Worm (Caenorhabditis elegans): Measurements from ENCODE around the gene BE0003N10.6.
A peak's percentile ranks its signal among the peaks of the same experiment; 100 is the strongest.

Gene BE0003N10.6

ce11 chrIII:1052291-1052690 is 7.6 kb downstream of the BE0003N10.6 start:
- TF ChIP-seq ham-2 (GFP tag; optimal IDR thresholded peaks at IDR 0.05), result peak; percentile 31
- no peak for TF ChIP-seq unc-120 (tag; optimal IDR thresholded peaks at IDR 0.05; ENCODE audit: poor library complexity, severe bottlenecking)
- TF ChIP-seq elt-1 (tag; optimal IDR thresholded peaks at IDR 0.05; ENCODE audit: borderline replicate concordance, insufficient read depth), result no peak

ce11 chrIII:1051877-1052276 is 8.0 kb downstream of the BE0003N10.6 start:
- TF ChIP-seq sem-2 (GFP tag; optimal IDR thresholded peaks at IDR 0.05) (peak; percentile 16), mls-2 (tag; optimal IDR thresholded peaks at IDR 0.05) (no peak)

ce11 chrIII:1043790-1044189 is 16.1 kb downstream of the BE0003N10.6 start:
- no peak for TF ChIP-seq elt-1 (tag; optimal IDR thresholded peaks at IDR 0.05; ENCODE audit: borderline replicate concordance, insufficient read depth)
- TF ChIP-seq elt-3 (tag; optimal IDR thresholded peaks at IDR 0.05), result no peak
- no peak for TF ChIP-seq ham-2 (GFP tag; optimal IDR thresholded peaks at IDR 0.05)
- no peak for TF ChIP-seq pha-4 (tag; optimal IDR thresholded peaks at IDR 0.05)
- no peak for TF ChIP-seq nhr-12 (tag; optimal IDR thresholded peaks at IDR 0.05)

ce11 chrIII:1040059-1040458 is 19.8 kb downstream of the BE0003N10.6 start:
- TF ChIP-seq nhr-76 (tag; optimal IDR thresholded peaks at IDR 0.05) (no peak), lsy-2 (tag; optimal IDR thresholded peaks at IDR 0.05) (no peak), elt-1 (tag; optimal IDR thresholded peaks at IDR 0.05; ENCODE audit: borderline replicate concordance, insufficient read depth) (no peak), unc-39 (tag; optimal IDR thresholded peaks at IDR 0.05) (no peak), nhr-12 (tag; optimal IDR thresholded peaks at IDR 0.05) (no peak), bed-3 (GFP tag; optimal IDR thresholded peaks at IDR 0.05) (no peak), drap-1 (GFP tag; optimal IDR thresholded peaks at IDR 0.05) (no peak), pha-4 (tag; optimal IDR thresholded peaks at IDR 0.05) (no peak), ces-1 (GFP tag; optimal IDR thresholded peaks at IDR 0.05) (no peak), nhr-237 (tag; optimal IDR thresholded peaks at IDR 0.05) (no peak), hlh-1 (tag; optimal IDR thresholded peaks at IDR 0.05) (no peak), mab-5 (tag; optimal IDR thresholded peaks at IDR 0.05) (no peak)

ce11 chrIII:1037173-1037572 is 22.7 kb downstream of the BE0003N10.6 start, which contains the start of the genes chin-1 and BE0003N10.1:
chin-1 (minus strand) TSS chrIII:1037212.
BE0003N10.1 (plus strand) TSS chrIII:1037492.
- TF ChIP-seq mep-1 (tag; optimal IDR thresholded peaks at IDR 0.05), result peak; percentile 30
- TF ChIP-seq mab-5 (tag; optimal IDR thresholded peaks at IDR 0.05), result no peak
- peak; percentile 28 for TF ChIP-seq lsy-2 (tag; optimal IDR thresholded peaks at IDR 0.05)
- no peak for TF ChIP-seq nhr-28 (tag; optimal IDR thresholded peaks at IDR 0.05)
- TF ChIP-seq hlh-1 (tag; optimal IDR thresholded peaks at IDR 0.05), result no peak
- TF ChIP-seq pha-4 (tag; optimal IDR thresholded peaks at IDR 0.05), result no peak
- TF ChIP-seq cnd-1 (tag; optimal IDR thresholded peaks at IDR 0.05), result no peak
- TF ChIP-seq ceh-83 (GFP tag; optimal IDR thresholded peaks at IDR 0.05), result no peak
- no peak for TF ChIP-seq nhr-76 (tag; optimal IDR thresholded peaks at IDR 0.05)
- no peak for TF ChIP-seq elt-1 (tag; optimal IDR thresholded peaks at IDR 0.05; ENCODE audit: borderline replicate concordance, insufficient read depth)
- no peak for TF ChIP-seq ceh-43 (GFP tag; optimal IDR thresholded peaks at IDR 0.05)
- TF ChIP-seq lin-13 (tag; optimal IDR thresholded peaks at IDR 0.05), result peak; percentile 31
- TF ChIP-seq unc-39 (tag; optimal IDR thresholded peaks at IDR 0.05), result no peak
- no peak for TF ChIP-seq sem-2 (GFP tag; optimal IDR thresholded peaks at IDR 0.05)
- TF ChIP-seq bed-3 (GFP tag; optimal IDR thresholded peaks at IDR 0.05), result no peak
- TF ChIP-seq ceh-39 (tag; optimal IDR thresholded peaks at IDR 0.05), result no peak
- TF ChIP-seq lin-32 (GFP tag; optimal IDR thresholded peaks at IDR 0.05), result no peak
- no peak for TF ChIP-seq nhr-237 (tag; optimal IDR thresholded peaks at IDR 0.05)
- no peak for TF ChIP-seq snpc-4 (tag; optimal IDR thresholded peaks at IDR 0.05)
- TF ChIP-seq ces-1 (GFP tag; optimal IDR thresholded peaks at IDR 0.05), result peak; percentile 32
- TF ChIP-seq blmp-1 (tag; optimal IDR thresholded peaks at IDR 0.05), result no peak
- no peak for TF ChIP-seq nhr-12 (tag; optimal IDR thresholded peaks at IDR 0.05)
- no peak for TF ChIP-seq sptf-1 (tag; optimal IDR thresholded peaks at IDR 0.05)
- TF ChIP-seq elt-3 (tag; optimal IDR thresholded peaks at IDR 0.05), result no peak
- TF ChIP-seq ham-2 (GFP tag; optimal IDR thresholded peaks at IDR 0.05), result no peak
- TF ChIP-seq M03D4.4 (tag; optimal IDR thresholded peaks at IDR 0.05), result no peak
- no peak for TF ChIP-seq tbx-8 (GFP tag; optimal IDR thresholded peaks at IDR 0.05)
- no peak for TF ChIP-seq zip-8 (tag; optimal IDR thresholded peaks at IDR 0.05)
- TF ChIP-seq drap-1 (GFP tag; optimal IDR thresholded peaks at IDR 0.05), result no peak

Measured in whole organism, mixed stage, embryonic.